Fruit fly (Drosophila melanogaster): Measurements from ENCODE around the gene Cp7Fa.

DNA sequence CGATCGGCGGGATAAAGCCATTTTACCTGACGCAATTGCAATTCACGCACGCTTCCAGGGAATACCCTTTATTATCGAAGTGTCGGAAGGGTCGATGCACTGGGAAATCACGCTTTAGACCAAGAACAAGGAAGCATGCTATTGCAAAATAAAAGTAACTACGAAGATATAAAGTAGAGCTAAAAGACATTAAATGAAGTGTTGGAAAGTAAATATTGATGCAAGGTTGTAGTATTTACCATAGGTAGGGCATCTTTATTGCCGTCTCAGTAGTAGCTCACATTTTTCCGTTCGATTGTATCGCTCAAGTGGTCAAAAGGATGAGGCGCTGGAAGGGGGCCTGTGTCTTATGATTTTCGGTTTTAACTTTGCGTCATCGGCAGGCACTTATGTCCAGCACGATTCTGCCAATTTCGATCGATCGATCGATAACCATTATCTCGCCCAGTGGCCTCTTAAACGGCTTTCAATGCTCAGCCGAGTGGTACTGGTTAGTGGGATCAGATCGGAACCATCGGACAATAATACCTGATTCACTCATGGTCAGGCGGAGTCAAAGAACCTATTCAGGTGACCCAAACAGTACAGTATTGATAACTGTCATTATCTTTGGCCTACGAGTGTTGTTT is 27.0 kb downstream of the Cp7Fa start:
- TF ChIP-seq CG8478 (optimal IDR thresholded peaks at IDR 0.05), result no peak
- no peak for TF ChIP-seq CTCF (optimal IDR thresholded peaks at IDR 0.05)
